Fruit fly (Drosophila melanogaster): ENCODE measurements around the gene CG11586.

CG11586 gene

DNA sequence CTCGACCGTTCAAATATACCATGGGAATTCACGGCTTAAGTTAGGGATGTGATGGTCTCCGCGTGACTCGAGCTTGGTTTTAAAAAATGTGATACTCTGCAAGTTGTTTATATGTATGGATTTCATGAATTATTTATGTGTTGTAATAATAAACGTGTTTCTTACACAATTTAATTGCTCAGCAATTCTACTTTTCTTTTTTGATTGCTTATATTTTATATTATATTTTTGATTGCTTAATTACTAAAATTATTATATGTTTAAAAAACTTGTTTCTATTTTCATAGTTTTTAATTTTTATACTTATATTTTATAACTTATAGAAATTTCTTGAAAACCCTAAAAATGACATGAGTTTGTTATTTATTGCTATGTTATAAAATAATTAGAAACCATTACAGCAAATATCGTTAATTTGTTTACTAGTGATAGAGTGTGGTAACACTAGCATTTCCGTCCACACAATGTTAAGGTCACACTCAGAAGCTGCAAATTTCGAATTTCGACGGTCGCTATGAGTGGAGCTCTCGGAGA, 7.9 kb downstream of the CG11586 start, which contains the start of the genes ago and CG1265 (continued):
- no peak for TF ChIP-seq CG31365 (tag; optimal IDR thresholded peaks at IDR 0.05)
- peak; percentile 54 for TF ChIP-seq CG12104 (GFP tag; optimal IDR thresholded peaks at IDR 0.05)
- peak; percentile 6 for TF ChIP-seq CG2116 (GFP tag; optimal IDR thresholded peaks at IDR 0.05)
- no peak for TF ChIP-seq CG8765 (GFP tag; IDR thresholded peaks at IDR 0.05)
- peak; percentile 42 for TF ChIP-seq sisA (GFP tag; IDR thresholded peaks at IDR 0.05)
- TF ChIP-seq CG18619 (GFP tag; optimal IDR thresholded peaks at IDR 0.05) = peak; percentile 15
- TF ChIP-seq sqz (GFP tag; optimal IDR thresholded peaks at IDR 0.05) = peak; percentile 53
- no peak for TF ChIP-seq Kr (GFP tag; optimal IDR thresholded peaks at IDR 0.05)
- no peak for TF ChIP-seq ac (GFP tag; optimal IDR thresholded peaks at IDR 0.05)
- peak; percentile 55 for TF ChIP-seq Hmr (GFP tag; optimal IDR thresholded peaks at IDR 0.05)
- peak in 1 of 2 experiments; percentile 30 for TF ChIP-seq insv (GFP tag; optimal IDR thresholded peaks at IDR 0.05)
- peak; percentile 68 for TF ChIP-seq Rfx (GFP tag; IDR thresholded peaks at IDR 0.05)
- TF ChIP-seq ems (GFP tag; optimal IDR thresholded peaks at IDR 0.05) = no peak
- 0 out of 2 replicates have a peak, but pooled peaks have one; percentile 6 for TF ChIP-seq CG11085 (GFP tag; IDR thresholded peaks at IDR 0.05)
- peak; percentile 54 for TF ChIP-seq CG12391 (tag; optimal IDR thresholded peaks at IDR 0.05)
- TF ChIP-seq MTF-1 (GFP tag; optimal IDR thresholded peaks at IDR 0.05; ENCODE audit: borderline replicate concordance) = peak; percentile 2
- peak; percentile 80 for TF ChIP-seq CG10543 (GFP tag; optimal IDR thresholded peaks at IDR 0.05)
- no peak for TF ChIP-seq CG4424 (GFP tag; optimal IDR thresholded peaks at IDR 0.05)
- no peak for TF ChIP-seq repo (GFP tag; optimal IDR thresholded peaks at IDR 0.05)
- TF ChIP-seq Nf-YA (GFP tag; IDR thresholded peaks at IDR 0.05) = no peak
- peak; percentile 9; the same call in 1 of the 2 replicates for TF ChIP-seq CG10366 (GFP tag; IDR thresholded peaks at IDR 0.05)
- no peak for TF ChIP-seq CG16863 (GFP tag; optimal IDR thresholded peaks at IDR 0.05)
- peak; percentile 74 for TF ChIP-seq Med (GFP tag)
- peak; percentile 40 for TF ChIP-seq CG13296 (GFP tag; optimal IDR thresholded peaks at IDR 0.05)
- 0 out of 2 replicates have a peak, but pooled peaks have one; percentile 7 for TF ChIP-seq esg (GFP tag; conservative IDR thresholded peaks at IDR 0.05)
- TF ChIP-seq Blimp-1 (GFP tag; optimal IDR thresholded peaks at IDR 0.05) = no peak
- TF ChIP-seq CG42726 (GFP tag; IDR thresholded peaks at IDR 0.05; ENCODE audit: partially characterized antibody) = no peak
- TF ChIP-seq Usf (GFP tag; optimal IDR thresholded peaks at IDR 0.05) = peak; percentile 37
- TF ChIP-seq CG18262 (tag; optimal IDR thresholded peaks at IDR 0.05) = peak; percentile 65
- TF ChIP-seq CG3281 (GFP tag; optimal IDR thresholded peaks at IDR 0.05) = peak; percentile 40
- no peak for TF ChIP-seq CG5953 (GFP tag; IDR thresholded peaks at IDR 0.05)
- no peak for TF ChIP-seq CG4820 (GFP tag; optimal IDR thresholded peaks at IDR 0.05)
- peak; percentile 55 for TF ChIP-seq Dp (GFP tag; optimal IDR thresholded peaks at IDR 0.05)
- TF ChIP-seq dati (GFP tag; IDR thresholded peaks at IDR 0.05) = 0 out of 2 replicates have a peak, but pooled peaks have one; percentile 19
- TF ChIP-seq schlank (tag; optimal IDR thresholded peaks at IDR 0.05) = no peak
- no peak for TF ChIP-seq Dad (GFP tag; optimal IDR thresholded peaks at IDR 0.05)
- TF ChIP-seq ind (GFP tag; optimal IDR thresholded peaks at IDR 0.05) = peak; percentile 28
- TF ChIP-seq fd64A (GFP tag; optimal IDR thresholded peaks at IDR 0.05) = no peak
- peak; percentile 41; the same call in 1 of the 3 replicates for TF ChIP-seq ken (GFP tag; IDR thresholded peaks at IDR 0.05)
- TF ChIP-seq unc-4 (GFP tag; IDR thresholded peaks at IDR 0.05; ENCODE audit: partially characterized antibody) = no peak
- peak; percentile 33 for TF ChIP-seq CG10431 (GFP tag; optimal IDR thresholded peaks at IDR 0.05)
- peak; percentile 58 for TF ChIP-seq CG8924 (tag; optimal IDR thresholded peaks at IDR 0.05)
- peak; percentile 69 for TF ChIP-seq CG31441 (GFP tag; IDR thresholded peaks at IDR 0.05)
- TF ChIP-seq CG14050 (GFP tag; IDR thresholded peaks at IDR 0.05) = no peak
- no peak for TF ChIP-seq HmgZ (tag; optimal IDR thresholded peaks at IDR 0.05)
- TF ChIP-seq kay (GFP tag; optimal IDR thresholded peaks at IDR 0.05) = no peak
- peak; percentile 37 for TF ChIP-seq CG18599 (GFP tag; optimal IDR thresholded peaks at IDR 0.05)
- no peak for TF ChIP-seq onecut (GFP tag; IDR thresholded peaks at IDR 0.05)
- peak; percentile 42 for TF ChIP-seq CG9437 (GFP tag; optimal IDR thresholded peaks at IDR 0.05)
- TF ChIP-seq CG9609 (GFP tag; optimal IDR thresholded peaks at IDR 0.05) = peak; percentile 10

Measured in whole organism, embryonic.